Fruit fly (Drosophila melanogaster): Measurements from ENCODE around the gene CG15219.

CG15219 gene

DNA sequence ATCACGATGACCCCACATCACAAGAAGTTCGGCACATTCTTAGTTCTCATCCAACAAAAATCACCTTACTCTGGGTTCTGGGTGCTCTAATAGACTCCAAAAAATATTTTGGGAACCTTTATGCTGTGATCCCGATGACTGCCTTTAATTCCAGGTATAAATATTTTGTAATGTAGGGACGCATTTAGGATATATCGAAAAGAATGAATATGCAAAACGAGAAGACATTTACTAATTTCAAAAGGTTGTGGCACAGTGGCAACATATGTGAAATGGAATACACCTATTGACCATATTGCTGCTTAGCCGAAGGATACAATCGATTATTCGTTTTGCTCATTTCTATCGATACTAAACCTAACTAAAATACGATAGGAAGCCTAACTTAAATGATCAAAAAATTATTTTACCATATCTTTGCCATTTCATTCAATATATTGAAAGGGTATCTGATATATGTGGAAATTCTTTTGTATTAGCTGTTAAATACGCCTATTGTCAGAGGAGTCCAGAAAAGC is 15.6 kb upstream of the CG15219 start, which contains the start of gene CG3651 (continued):
- TF ChIP-seq HLHmδ (GFP tag; optimal IDR thresholded peaks at IDR 0.05) (no peak), ranshi (GFP tag; IDR thresholded peaks at IDR 0.05) (no peak), CG16779 (GFP tag; IDR thresholded peaks at IDR 0.05) (no peak), Neu2 (GFP tag; optimal IDR thresholded peaks at IDR 0.05; ENCODE audit: borderline replicate concordance) (peak; percentile 17), CG17568 (GFP tag; optimal IDR thresholded peaks at IDR 0.05) (no peak), CG7372 (GFP tag; IDR thresholded peaks at IDR 0.05) (no peak), CG13624 (GFP tag; optimal IDR thresholded peaks at IDR 0.05) (no peak), CG12744 (GFP tag; optimal IDR thresholded peaks at IDR 0.05) (no peak), CG16863 (GFP tag; optimal IDR thresholded peaks at IDR 0.05) (no peak), Rx (GFP tag; IDR thresholded peaks at IDR 0.05) (no peak), E2f1 (GFP tag; IDR thresholded peaks at IDR 0.05) (no peak), Opbp (GFP tag; IDR thresholded peaks at IDR 0.05; ENCODE audit: partially characterized antibody) (no peak; the same call in 2 of the 3 replicates), wor (GFP tag; IDR thresholded peaks at IDR 0.05) (no peak), en (GFP tag; optimal IDR thresholded peaks at IDR 0.05) (no peak), CG4617 (GFP tag; optimal IDR thresholded peaks at IDR 0.05; ENCODE audit: borderline replicate concordance) (no peak), fru (optimal IDR thresholded peaks at IDR 0.05) (no peak), tna (GFP tag; IDR thresholded peaks at IDR 0.05; ENCODE audit: partially characterized antibody) (no peak), Camta (GFP tag; optimal IDR thresholded peaks at IDR 0.05) (no peak), trem (tag; optimal IDR thresholded peaks at IDR 0.05) (peak; percentile 5), CG3065 (GFP tag; optimal IDR thresholded peaks at IDR 0.05) (no peak), CG11723 (GFP tag; optimal IDR thresholded peaks at IDR 0.05) (peak; percentile 37), CG8924 (tag; optimal IDR thresholded peaks at IDR 0.05) (no peak), Kr (GFP tag; optimal IDR thresholded peaks at IDR 0.05) (no peak), chm (GFP tag; IDR thresholded peaks at IDR 0.05) (no peak), br (optimal IDR thresholded peaks at IDR 0.05) (no peak), gce (GFP tag; IDR thresholded peaks at IDR 0.05) (no peak), sisA (GFP tag; IDR thresholded peaks at IDR 0.05) (no peak), Dfd (GFP tag; optimal IDR thresholded peaks at IDR 0.05) (no peak), Hsf (GFP tag; optimal IDR thresholded peaks at IDR 0.05) (peak; percentile 13), CG11456 (GFP tag; IDR thresholded peaks at IDR 0.05) (no peak), Dip2 (GFP tag; IDR thresholded peaks at IDR 0.05) (no peak), Doc3 (GFP tag; IDR thresholded peaks at IDR 0.05; ENCODE audit: partially characterized antibody) (0 out of 3 replicates have a peak, but pooled peaks have one; percentile 36), tgo (GFP tag; IDR thresholded peaks at IDR 0.05) (no peak), zen2 (GFP tag; IDR thresholded peaks at IDR 0.05; ENCODE audit: partially characterized antibody) (no peak), CkIIα-i1 (GFP tag; IDR thresholded peaks at IDR 0.05) (no peak), CG12071 (GFP tag; optimal IDR thresholded peaks at IDR 0.05) (no peak), H2.0 (GFP tag; IDR thresholded peaks at IDR 0.05) (no peak), CG10431 (GFP tag; optimal IDR thresholded peaks at IDR 0.05) (no peak), NC2α (GFP tag; optimal IDR thresholded peaks at IDR 0.05) (no peak), insv (GFP tag; optimal IDR thresholded peaks at IDR 0.05) (no peak), lola (GFP tag; optimal IDR thresholded peaks at IDR 0.05) (peak in 1 of 3 experiments; percentile 30), Xbp1 (GFP tag; optimal IDR thresholded peaks at IDR 0.05) (peak; percentile 2), Fer2 (tag; optimal IDR thresholded peaks at IDR 0.05) (no peak), pzg (GFP tag; optimal IDR thresholded peaks at IDR 0.05) (peak; percentile 10), CG17359 (tag; optimal IDR thresholded peaks at IDR 0.05) (no peak), sens (GFP tag) (peak; percentile 73), CG17186 (GFP tag; optimal IDR thresholded peaks at IDR 0.05) (no peak), phol (tag; optimal IDR thresholded peaks at IDR 0.05) (peak; percentile 32), Doc2 (GFP tag; IDR thresholded peaks at IDR 0.05) (no peak), CG2129 (GFP tag; IDR thresholded peaks at IDR 0.05; ENCODE audit: partially characterized antibody) (0 out of 2 replicates have a peak, but pooled peaks have one; percentile 14), crol (GFP tag; IDR thresholded peaks at IDR 0.05) (no peak), CG12659 (GFP tag; optimal IDR thresholded peaks at IDR 0.05) (no peak)
